Worm (Caenorhabditis elegans) whole organism, late embryonic: ENCODE data around the gene C35A5.6.

ENCODE experiments used
- C08G9.2 ChIP-seq: sonication (generic microtip); optimal IDR thresholded peaks from 2 replicates; lab custom pipeline; 2016; ENCODE audit warnings: mild to moderate bottlenecking, missing genetic modification characterization, moderate library complexity, missing compliant biosample characterization
- ceh-31 ChIP-seq: sonication (generic microtip); optimal IDR thresholded peaks from 2 replicates; lab custom pipeline; 2016; ENCODE audit warnings: missing genetic modification characterization, missing compliant biosample characterization
- ets-4 ChIP-seq: sonication (generic microtip); optimal IDR thresholded peaks from 2 replicates; lab custom pipeline; 2016; ENCODE audit warnings: missing genetic modification characterization, missing compliant biosample characterization
- pag-3 ChIP-seq: sonication (generic microtip); optimal IDR thresholded peaks from 2 replicates; lab custom pipeline; 2016; ENCODE audit warnings: missing compliant biosample characterization, missing genetic modification characterization, borderline replicate concordance
- pha-4 ChIP-seq: fragments of 150-350 bp; optimal IDR thresholded peaks from 2 replicates; lab custom pipeline; 2018; ENCODE audit warnings: missing biosample characterization, missing genetic modification reagents, missing genetic modification characterization
- sox-2 ChIP-seq: fragments of 200-800 bp; sonication (Bioruptor generic); IDR thresholded peaks from 2 replicates; pipeline ENCODE4 v1.3.6; 2022; ENCODE audit warnings: missing genetic modification reagents, missing genetic modification characterization, missing compliant biosample characterization

The C35A5.6 gene

DNA sequence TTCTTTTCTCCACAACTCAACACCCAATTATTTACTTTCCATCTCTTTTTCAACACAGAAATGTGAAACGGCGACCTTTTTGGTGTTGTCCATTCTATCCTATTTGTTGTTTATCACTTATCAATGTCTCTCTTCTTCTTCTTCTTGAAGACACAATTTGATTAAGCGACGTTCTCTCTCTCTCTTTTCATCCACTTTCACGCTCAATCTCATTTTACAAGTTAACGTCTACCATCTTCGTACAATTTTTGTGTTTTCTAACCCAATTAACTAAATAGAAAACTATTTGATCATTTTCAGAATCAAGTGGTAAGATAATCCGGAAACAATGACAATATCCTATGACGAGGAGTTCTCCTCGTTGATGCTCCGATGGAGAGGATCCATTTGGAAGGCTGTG, 48.7 kb downstream of the C35A5.6 start, which contains the start of gene best-14:
Gene best-14, plus strand, starts transcription at position 301 of the 400 bp plus-strand sequence.
- TF ChIP-seq ets-4 (tag; lab: Kevin White, UChicago) (no peak), ceh-31 (no peak), C08G9.2 (tag; lab: Kevin White, UChicago) (no peak), pha-4 (no peak), pag-3 (tag; lab: Kevin White, UChicago) (no peak), sox-2 (GFP tag; lab: Robert Waterston, UW) (no peak)
